Worm (Caenorhabditis elegans) whole organism, late embryonic: ENCODE data around the gene H12D21.6.
A peak's percentile ranks its signal among the peaks of the same experiment; 100 is the strongest.

ENCODE experiments used
- C08G9.2 ChIP-seq: sonication (generic microtip); optimal IDR thresholded peaks from 2 replicates; lab custom pipeline; 2016; ENCODE audit warnings: mild to moderate bottlenecking, missing genetic modification characterization, moderate library complexity, missing compliant biosample characterization
- C38D4.7 ChIP-seq: fragments of 200-800 bp; sonication (Bioruptor generic); optimal IDR thresholded peaks from 2 replicates; lab custom pipeline; 2018; ENCODE audit warnings: mild to moderate bottlenecking, missing genetic modification characterization, moderate library complexity, missing compliant biosample characterization
- K02D7.2 ChIP-seq: sonication (generic microtip); optimal IDR thresholded peaks from 2 replicates; lab custom pipeline; 2017; ENCODE audit warnings: mild to moderate bottlenecking, missing genetic modification characterization, missing compliant biosample characterization
- Y22D7AL.16 ChIP-seq: sonication (generic microtip); optimal IDR thresholded peaks from 2 replicates; lab custom pipeline; 2016; ENCODE audit warnings: missing genetic modification characterization, missing compliant biosample characterization
- ahr-1 ChIP-seq: sonication (generic microtip); optimal IDR thresholded peaks from 2 replicates; lab custom pipeline; 2016; ENCODE audit warnings: missing genetic modification characterization, missing compliant biosample characterization
- ama-1 ChIP-seq: fragments of 150-350 bp; optimal IDR thresholded peaks from 2 replicates; lab custom pipeline; 2014
- ceh-14 ChIP-seq: sonication (generic microtip); optimal IDR thresholded peaks from 2 replicates; lab custom pipeline; 2016; ENCODE audit warnings: missing genotype, missing genetic modification characterization, missing compliant biosample characterization
- ceh-18 ChIP-seq: sonication (generic microtip); optimal IDR thresholded peaks from 2 replicates; lab custom pipeline; 2016; ENCODE audit warnings: missing genetic modification characterization, missing compliant biosample characterization
- ceh-19 ChIP-seq: fragments of 200-800 bp; sonication (Bioruptor generic); optimal IDR thresholded peaks from 2 replicates; lab custom pipeline; 2018; ENCODE audit warnings: mild to moderate bottlenecking, missing genetic modification characterization, missing compliant biosample characterization
- ceh-24 ChIP-seq: sonication (generic microtip); optimal IDR thresholded peaks from 2 replicates; lab custom pipeline; 2016; ENCODE audit warnings: mild to moderate bottlenecking, missing genetic modification characterization, missing compliant biosample characterization
- ceh-31 ChIP-seq: sonication (generic microtip); optimal IDR thresholded peaks from 2 replicates; lab custom pipeline; 2016; ENCODE audit warnings: missing genetic modification characterization, missing compliant biosample characterization
- ceh-34 ChIP-seq: sonication (generic microtip); optimal IDR thresholded peaks from 2 replicates; lab custom pipeline; 2016; ENCODE audit warnings: mild to moderate bottlenecking, missing genetic modification characterization, missing compliant biosample characterization
- ceh-45 ChIP-seq: fragments of 200-800 bp; sonication (Bioruptor generic); IDR thresholded peaks from 2 replicates; pipeline ENCODE4 v1.3.6; 2022; ENCODE audit warnings: missing genetic modification reagents, missing genetic modification characterization, missing compliant biosample characterization
- ceh-48 ChIP-seq: sonication (generic microtip); optimal IDR thresholded peaks from 2 replicates; lab custom pipeline; 2016; ENCODE audit warnings: missing genetic modification characterization, inconsistent platforms, missing compliant biosample characterization
- ceh-6 ChIP-seq: fragments of 200-800 bp; sonication (Bioruptor generic); optimal IDR thresholded peaks from 2 replicates; lab custom pipeline; 2018; ENCODE audit warnings: mild to moderate bottlenecking, missing genetic modification characterization, missing compliant biosample characterization
- che-1 ChIP-seq: sonication (generic microtip); optimal IDR thresholded peaks from 2 replicates; lab custom pipeline; 2016; ENCODE audit warnings: mild to moderate bottlenecking, missing genetic modification characterization, missing compliant biosample characterization
- dmd-4 ChIP-seq: sonication (generic microtip); optimal IDR thresholded peaks from 2 replicates; lab custom pipeline; 2016; ENCODE audit warnings: borderline replicate concordance, missing genetic modification characterization, missing compliant biosample characterization
- hlh-15 ChIP-seq: sonication (generic microtip); optimal IDR thresholded peaks from 2 replicates; lab custom pipeline; 2016; ENCODE audit warnings: missing genetic modification characterization, missing compliant biosample characterization
- hlh-30 ChIP-seq: sonication (generic microtip); optimal IDR thresholded peaks from 2 replicates; lab custom pipeline; 2017; ENCODE audit warnings: antibody characterized with exemption, missing genetic modification characterization, missing compliant biosample characterization; ENCODE audit not compliant: insufficient read depth
- hlh-6 ChIP-seq: sonication (generic microtip); optimal IDR thresholded peaks from 2 replicates; lab custom pipeline; 2016; ENCODE audit warnings: missing genotype, missing genetic modification characterization, missing compliant biosample characterization
- hlh-8 ChIP-seq: sonication (generic microtip); optimal IDR thresholded peaks from 2 replicates; lab custom pipeline; 2016; ENCODE audit warnings: missing genotype, missing genetic modification characterization, missing compliant biosample characterization
- lim-6 ChIP-seq: sonication (generic microtip); optimal IDR thresholded peaks from 2 replicates; lab custom pipeline; 2016; ENCODE audit warnings: missing genetic modification characterization, missing compliant biosample characterization
- lin-11 ChIP-seq: fragments of 200-800 bp; sonication (Bioruptor generic); optimal IDR thresholded peaks from 2 replicates; lab custom pipeline; 2018; ENCODE audit warnings: mild to moderate bottlenecking, missing genetic modification characterization, missing compliant biosample characterization
- mec-3 ChIP-seq: sonication (generic microtip); optimal IDR thresholded peaks from 2 replicates; lab custom pipeline; 2016; ENCODE audit warnings: borderline replicate concordance, missing genetic modification characterization, missing compliant biosample characterization
- nhr-232 ChIP-seq: sonication (generic microtip); optimal IDR thresholded peaks from 2 replicates; lab custom pipeline; 2016; ENCODE audit warnings: missing genetic modification characterization, missing compliant biosample characterization
- npax-4 ChIP-seq: sonication (generic microtip); optimal IDR thresholded peaks from 2 replicates; lab custom pipeline; 2016; ENCODE audit warnings: missing genetic modification characterization, missing compliant biosample characterization
- pax-1 ChIP-seq: fragments of 150-350 bp; optimal IDR thresholded peaks from 2 replicates; lab custom pipeline; 2014; ENCODE audit warnings: missing biosample characterization, missing genetic modification characterization
- pha-4 ChIP-seq: fragments of 150-350 bp; optimal IDR thresholded peaks from 2 replicates; lab custom pipeline; 2018; ENCODE audit warnings: missing biosample characterization, missing genetic modification reagents, missing genetic modification characterization
- pros-1 ChIP-seq: fragments of 150-350 bp; optimal IDR thresholded peaks from 2 replicates; lab custom pipeline; 2014; ENCODE audit warnings: missing biosample characterization, missing genetic modification reagents, missing genetic modification characterization
- ref-2 ChIP-seq: sonication (generic microtip); optimal IDR thresholded peaks from 2 replicates; lab custom pipeline; 2016; ENCODE audit warnings: missing genetic modification characterization, missing compliant biosample characterization
- rnt-1 ChIP-seq: sonication (generic microtip); optimal IDR thresholded peaks from 2 replicates; lab custom pipeline; 2016; ENCODE audit warnings: missing genetic modification characterization, missing compliant biosample characterization
- sdc-2 ChIP-seq: sonication (generic microtip); optimal IDR thresholded peaks from 2 replicates; lab custom pipeline; 2016; ENCODE audit warnings: missing genotype, missing genetic modification characterization, missing compliant biosample characterization
- tbx-7 ChIP-seq: sonication (generic microtip); optimal IDR thresholded peaks from 2 replicates; lab custom pipeline; 2016; ENCODE audit warnings: missing genotype, missing genetic modification characterization, missing compliant biosample characterization
- unc-3 ChIP-seq, 2 experiments: fragments of 200-800 bp in 1 of 2; sonication (Bioruptor generic) in 1 of 2; sonication (generic microtip) in 1 of 2; conservative IDR thresholded peaks in 1 of 2; optimal IDR thresholded peaks in 1 of 2; 2 replicates each; pipeline versions ENCODE4 v1.3.6 to Lab custom; 2016 to 2022; ENCODE audit warnings: missing compliant biosample characterization in 2 of 2, missing genetic modification characterization in 2 of 2, missing genetic modification reagents in 1 of 2
- unc-42 ChIP-seq: sonication (generic microtip); optimal IDR thresholded peaks from 2 replicates; lab custom pipeline; 2016; ENCODE audit warnings: missing genotype, missing genetic modification characterization, missing compliant biosample characterization
- unc-55 ChIP-seq: sonication (generic microtip); optimal IDR thresholded peaks from 2 replicates; lab custom pipeline; 2017; ENCODE audit warnings: missing biosample characterization, missing genetic modification reagents, missing genetic modification characterization
- unc-86 ChIP-seq: sonication (generic microtip); optimal IDR thresholded peaks from 2 replicates; lab custom pipeline; 2016; ENCODE audit warnings: missing genetic modification characterization, missing compliant biosample characterization
- zip-5 ChIP-seq: sonication (generic microtip); optimal IDR thresholded peaks from 2 replicates; lab custom pipeline; 2016; ENCODE audit warnings: missing genetic modification characterization, missing compliant biosample characterization
- ztf-16 ChIP-seq: sonication (generic microtip); optimal IDR thresholded peaks from 2 replicates; lab custom pipeline; 2017; ENCODE audit warnings: missing genetic modification characterization, missing compliant biosample characterization

Gene H12D21.6

DNA sequence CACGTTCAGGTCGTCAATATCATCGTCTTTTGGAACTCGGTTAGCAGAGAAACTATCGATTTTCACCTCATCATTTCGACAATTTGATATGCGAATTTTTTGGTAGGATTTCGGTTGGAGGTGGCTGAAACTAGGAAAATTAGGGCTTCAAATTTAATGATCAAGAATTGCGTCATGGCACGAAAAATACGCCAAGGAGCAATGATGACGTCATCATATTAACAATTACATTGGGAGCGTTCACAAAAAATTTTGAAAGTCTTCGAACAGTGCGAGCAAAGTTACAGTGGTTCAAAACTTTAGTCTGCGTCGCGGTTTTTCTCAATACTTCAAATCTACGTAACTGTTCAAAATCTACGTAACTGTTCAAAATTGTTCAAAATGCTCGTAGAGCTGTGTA is 45.3 kb upstream of the H12D21.6 start:
- TF ChIP-seq ref-2 (tag; lab: Kevin White, UChicago) (no peak), nhr-232 (tag; lab: Kevin White, UChicago) (no peak), hlh-15 (tag; lab: Kevin White, UChicago) (no peak), pha-4 (tag; lab: Kevin White, UChicago) (no peak), C08G9.2 (no peak)
- TF ChIP-seq, all 69 proteins: peak for 0

ce11 chrV:14936587-14936986 is 39.0 kb upstream of the H12D21.6 start, which contains the start of gene C30G7.2:
Gene C30G7.2, plus strand, starts transcription at chrV:14936887.
- TF ChIP-seq hlh-30 (tag; lab: Kevin White, UChicago) (no peak), K02D7.2 (tag; lab: Kevin White, UChicago) (no peak), lim-6 (tag; lab: Kevin White, UChicago) (no peak), Y22D7AL.16 (no peak), hlh-8 (no peak), rnt-1 (no peak), unc-86 (tag; lab: Kevin White, UChicago) (no peak), ceh-24 (no peak), sdc-2 (tag; lab: Kevin White, UChicago) (no peak), pros-1 (tag; lab: Kevin White, UChicago) (no peak), ceh-6 (GFP tag; lab: Kevin White, UChicago) (no peak), ama-1 (lab: Kevin White, UChicago) (no peak), ceh-48 (no peak), zip-5 (tag; lab: Kevin White, UChicago) (no peak)
- TF ChIP-seq, all 69 proteins: peak for 0

- TF ChIP-seq npax-4 (tag; lab: Kevin White, UChicago) (no peak), ztf-16 (tag; lab: Kevin White, UChicago) (no peak), C38D4.7 (no peak), nhr-232 (tag; lab: Kevin White, UChicago) (no peak), dmd-4 (tag; lab: Kevin White, UChicago) (no peak), unc-42 (peak; percentile 14), lim-6 (tag; lab: Kevin White, UChicago) (no peak), hlh-30 (tag; lab: Kevin White, UChicago) (no peak), unc-3 (GFP tag; conservative IDR thresholded peaks at IDR 0.05; lab: Robert Waterston, UW) (no peak), unc-3 (tag; optimal IDR thresholded peaks at IDR 0.05; lab: Kevin White, UChicago) (no peak), ama-1 (lab: Kevin White, UChicago) (no peak), unc-55 (GFP tag; lab: Kevin White, UChicago) (no peak), hlh-6 (no peak), ref-2 (tag; lab: Kevin White, UChicago) (no peak), zip-5 (tag; lab: Kevin White, UChicago) (no peak), ceh-34 (tag; lab: Kevin White, UChicago) (peak; percentile 79), ceh-31 (tag; lab: Kevin White, UChicago) (peak; percentile 27), mec-3 (tag; lab: Kevin White, UChicago) (peak; percentile 12), tbx-7 (tag; lab: Kevin White, UChicago) (no peak), ceh-45 (no peak), ceh-19 (GFP tag; lab: Kevin White, UChicago) (peak; percentile 38), ahr-1 (tag; lab: Kevin White, UChicago) (no peak), ceh-18 (tag; lab: Kevin White, UChicago) (no peak), Y22D7AL.16 (no peak), ceh-24 (no peak), che-1 (tag; lab: Kevin White, UChicago) (no peak), lin-11 (tag; lab: Kevin White, UChicago) (no peak), C08G9.2 (peak; percentile 0), pax-1 (no peak), ceh-14 (tag; lab: Kevin White, UChicago) (no peak)
- TF ChIP-seq, all 69 proteins: peak for 6
These were observed 36.0 kb upstream of the H12D21.6 start for ce11 chrV:14933450-14934218.
